Fruit fly (Drosophila melanogaster): ENCODE data around the gene Papst2.
A peak's percentile ranks its signal among the peaks of the same experiment; 100 is the strongest.

The Papst2 gene

DNA sequence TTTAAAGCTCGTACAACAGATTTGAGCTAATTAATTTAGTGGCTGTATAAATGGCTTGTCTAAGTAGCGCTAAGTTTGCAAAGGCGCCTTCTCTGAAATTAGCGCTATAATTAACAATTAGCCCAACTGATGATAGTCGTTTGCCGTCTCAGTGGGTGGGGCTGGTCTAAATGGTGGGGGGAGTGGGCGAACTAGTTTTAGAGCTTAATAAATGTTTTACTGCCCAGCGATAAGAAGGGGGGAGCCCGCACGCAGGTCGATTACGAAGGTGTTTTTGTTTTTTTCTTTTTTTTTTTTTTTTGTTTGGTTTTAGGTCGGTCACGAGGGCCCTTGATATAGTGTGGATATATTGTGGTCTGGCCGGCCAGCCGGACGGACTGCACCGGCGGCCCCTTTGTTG is 41.5 kb upstream of the Papst2 start (continued):
- TF ChIP-seq sob (GFP tag; IDR thresholded peaks at IDR 0.05) = peak; percentile 58; the same call in 1 of the 2 replicates
- no peak for TF ChIP-seq H15 (GFP tag; IDR thresholded peaks at IDR 0.05)
- TF ChIP-seq CG5180 (GFP tag; optimal IDR thresholded peaks at IDR 0.05) = no peak
- no peak for TF ChIP-seq D (optimal IDR thresholded peaks at IDR 0.05)
- TF ChIP-seq D (GFP tag; optimal IDR thresholded peaks at IDR 0.05) = no peak
- no peak for TF ChIP-seq Dref (GFP tag; IDR thresholded peaks at IDR 0.05)
- TF ChIP-seq CG13624 (GFP tag; optimal IDR thresholded peaks at IDR 0.05) = no peak
- no peak for TF ChIP-seq Side (GFP tag; optimal IDR thresholded peaks at IDR 0.05)
- no peak for TF ChIP-seq Spps (tag; optimal IDR thresholded peaks at IDR 0.05)
- no peak for TF ChIP-seq Stat92E (GFP tag; optimal IDR thresholded peaks at IDR 0.05)
- TF ChIP-seq aop (GFP tag; IDR thresholded peaks at IDR 0.05) = no peak
- TF ChIP-seq nom (GFP tag; optimal IDR thresholded peaks at IDR 0.05) = peak; percentile 12
- no peak for TF ChIP-seq NFAT (GFP tag; IDR thresholded peaks at IDR 0.05)
- peak; percentile 4 for TF ChIP-seq Fer3 (tag; optimal IDR thresholded peaks at IDR 0.05)
- no peak for TF ChIP-seq BtbVII (GFP tag; optimal IDR thresholded peaks at IDR 0.05)
- TF ChIP-seq mam (GFP tag; optimal IDR thresholded peaks at IDR 0.05) = no peak
- no peak for TF ChIP-seq CG42726 (GFP tag; IDR thresholded peaks at IDR 0.05; ENCODE audit: partially characterized antibody)
- no peak for TF ChIP-seq CG3995 (GFP tag; optimal IDR thresholded peaks at IDR 0.05)
- TF ChIP-seq kni (GFP tag; optimal IDR thresholded peaks at IDR 0.05) = no peak
- peak; percentile 19 for TF ChIP-seq caup (GFP tag; optimal IDR thresholded peaks at IDR 0.05; ENCODE audit: severe bottlenecking)
- no peak for TF ChIP-seq grau (tag; optimal IDR thresholded peaks at IDR 0.05)
- no peak for TF ChIP-seq CG14710 (tag; optimal IDR thresholded peaks at IDR 0.05)
- TF ChIP-seq Dip3 (GFP tag; optimal IDR thresholded peaks at IDR 0.05) = no peak
- no peak for TF ChIP-seq Mad (GFP tag; optimal IDR thresholded peaks at IDR 0.05)
- TF ChIP-seq exex (tag; optimal IDR thresholded peaks at IDR 0.05) = peak; percentile 93
- no peak for TF ChIP-seq en (GFP tag; optimal IDR thresholded peaks at IDR 0.05)
- TF ChIP-seq fru (optimal IDR thresholded peaks at IDR 0.05) = no peak
- TF ChIP-seq D19B (GFP tag; optimal IDR thresholded peaks at IDR 0.05) = no peak
- no peak for TF ChIP-seq CG17186 (GFP tag; optimal IDR thresholded peaks at IDR 0.05)
- TF ChIP-seq unpg (GFP tag; optimal IDR thresholded peaks at IDR 0.05) = peak; percentile 26
- TF ChIP-seq Atf6 (GFP tag; IDR thresholded peaks at IDR 0.05) = peak; percentile 54
- peak; percentile 32 for TF ChIP-seq CG6765 (GFP tag; optimal IDR thresholded peaks at IDR 0.05)
- TF ChIP-seq crol (GFP tag; IDR thresholded peaks at IDR 0.05) = peak; percentile 57
- no peak for TF ChIP-seq Antp (GFP tag; optimal IDR thresholded peaks at IDR 0.05)
- TF ChIP-seq hb (GFP tag; IDR thresholded peaks at IDR 0.05; ENCODE audit: partially characterized antibody) = 0 out of 3 replicates have a peak, but pooled peaks have one; percentile 20
- TF ChIP-seq Dll (GFP tag; IDR thresholded peaks at IDR 0.05; ENCODE audit: partially characterized antibody) = no peak
- TF ChIP-seq Rfx (GFP tag; IDR thresholded peaks at IDR 0.05) = no peak; the same call in 1 of the 2 replicates
- TF ChIP-seq row (GFP tag; IDR thresholded peaks at IDR 0.05) = no peak
- TF ChIP-seq CG13894 (tag; optimal IDR thresholded peaks at IDR 0.05) = peak; percentile 77
- no peak for TF ChIP-seq CG7357 (GFP tag; IDR thresholded peaks at IDR 0.05)
- TF ChIP-seq CG2129 (GFP tag; IDR thresholded peaks at IDR 0.05; ENCODE audit: partially characterized antibody) = no peak
- no peak for TF ChIP-seq psq (GFP tag; optimal IDR thresholded peaks at IDR 0.05)
- peak; percentile 47 for TF ChIP-seq CG2678 (tag; optimal IDR thresholded peaks at IDR 0.05)
- TF ChIP-seq CG6175 (GFP tag; IDR thresholded peaks at IDR 0.05) = no peak
- TF ChIP-seq CG12769 (tag; optimal IDR thresholded peaks at IDR 0.05) = peak; percentile 44
- no peak for TF ChIP-seq CG1832 (GFP tag; optimal IDR thresholded peaks at IDR 0.05)
- TF ChIP-seq CG4404 (GFP tag; IDR thresholded peaks at IDR 0.05) = no peak
- TF ChIP-seq CG4707 (GFP tag; optimal IDR thresholded peaks at IDR 0.05) = no peak
- 0 out of 2 replicates have a peak, but pooled peaks have one; percentile 11 for TF ChIP-seq stc (GFP tag; IDR thresholded peaks at IDR 0.05)
- no peak for TF ChIP-seq ham (GFP tag; IDR thresholded peaks at IDR 0.05)
- TF ChIP-seq yki (optimal IDR thresholded peaks at IDR 0.05) = no peak
- TF ChIP-seq CG30403 (GFP tag; optimal IDR thresholded peaks at IDR 0.05) = no peak

Measured in whole organism, embryonic.